Fruit fly (Drosophila melanogaster) S2 (cell line): ENCODE measurements around the gene CG32240.

Source experiments
- CG8478 ChIP-seq: fragments of >200 bp; optimal IDR thresholded peaks from 2 replicates; lab custom pipeline; 2018
- CTCF ChIP-seq, 2 experiments: fragments of >200 bp; optimal IDR thresholded peaks; 2 replicates each; lab custom pipeline; 2018

dm6 chr3L:4349314-4349713 is 32.1 kb downstream of the CG32240 start:
- TF ChIP-seq CG8478 (lab: Kevin White, UChicago) (no peak), CTCF (optimal IDR thresholded peaks at IDR 0.05; lab: Kevin White, UChicago) (no peak)
